Fruit fly (Drosophila melanogaster): ENCODE results near the gene CG12268.
A peak's percentile ranks its signal among the peaks of the same experiment; 100 is the strongest.

CG12268 gene

DNA sequence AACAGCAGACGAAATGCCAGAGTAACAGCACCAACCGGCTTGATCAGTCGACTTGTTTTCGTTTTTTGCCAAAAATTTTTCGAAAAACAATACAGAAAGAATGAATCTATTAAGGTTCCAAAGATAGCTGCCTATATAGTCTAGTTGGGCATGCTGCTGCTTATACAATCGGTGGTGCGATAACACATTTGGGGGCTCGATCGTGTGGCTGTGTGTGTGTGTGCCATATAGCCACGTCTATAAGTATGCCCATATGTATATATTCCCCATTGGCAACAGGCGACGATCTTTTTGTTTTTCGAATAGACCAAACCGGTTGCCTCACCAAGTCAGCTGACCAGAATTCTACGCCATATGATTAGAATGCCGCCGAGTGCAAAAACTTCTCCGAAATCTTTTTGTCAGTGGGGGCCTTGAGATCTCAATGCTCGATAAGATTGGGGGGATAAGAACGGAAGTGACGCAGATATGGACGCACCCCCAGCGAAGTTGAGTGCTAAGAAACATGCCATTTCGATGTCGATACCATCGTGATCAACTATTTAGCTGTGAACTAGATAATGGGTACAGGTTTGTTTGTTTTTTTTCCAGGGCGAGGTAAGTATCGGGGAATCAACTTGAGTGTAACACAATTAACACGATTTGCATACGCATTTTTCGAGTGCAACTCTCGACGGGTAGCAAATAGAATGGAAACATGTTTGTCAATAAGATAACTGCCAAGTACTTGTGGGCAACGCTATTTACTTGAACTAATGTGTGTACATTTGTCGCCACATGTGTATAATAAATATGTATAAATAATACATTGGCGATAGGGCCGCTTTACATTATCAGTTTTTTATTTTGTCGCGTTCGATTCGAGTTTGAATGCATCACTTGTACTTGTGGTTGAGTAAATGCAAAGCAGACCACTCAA is 8.0 kb downstream of the CG12268 start (continued):
- TF ChIP-seq Gsc (GFP tag; IDR thresholded peaks at IDR 0.05) = no peak
- TF ChIP-seq exex (tag; optimal IDR thresholded peaks at IDR 0.05) = peak; percentile 76
- TF ChIP-seq CG7839 (tag; optimal IDR thresholded peaks at IDR 0.05) = peak; percentile 58
- TF ChIP-seq pzg (GFP tag; optimal IDR thresholded peaks at IDR 0.05) = no peak
- peak; percentile 72 for TF ChIP-seq stc (GFP tag; IDR thresholded peaks at IDR 0.05)
- peak; percentile 29 for TF ChIP-seq mam (GFP tag; optimal IDR thresholded peaks at IDR 0.05)
- TF ChIP-seq CG1832 (GFP tag; optimal IDR thresholded peaks at IDR 0.05) = no peak
- TF ChIP-seq CG18599 (GFP tag; optimal IDR thresholded peaks at IDR 0.05) = peak; percentile 83
- peak; percentile 90 for TF ChIP-seq Sox100B (GFP tag; optimal IDR thresholded peaks at IDR 0.05)
- no peak for TF ChIP-seq slp2 (GFP tag; optimal IDR thresholded peaks at IDR 0.05)
- TF ChIP-seq mld (GFP tag; IDR thresholded peaks at IDR 0.05; ENCODE audit: partially characterized antibody) = no peak
- TF ChIP-seq Mrtf (GFP tag; IDR thresholded peaks at IDR 0.05) = peak; percentile 43; the same call in 1 of the 3 replicates
- peak; percentile 93 for TF ChIP-seq wek (GFP tag; optimal IDR thresholded peaks at IDR 0.05)
- peak; percentile 30 for TF ChIP-seq CG10565 (GFP tag; optimal IDR thresholded peaks at IDR 0.05)
- peak; percentile 62 for TF ChIP-seq CG1792 (GFP tag; optimal IDR thresholded peaks at IDR 0.05)
- TF ChIP-seq CG11085 (GFP tag; IDR thresholded peaks at IDR 0.05) = peak; percentile 48; the same call in 1 of the 2 replicates
- TF ChIP-seq CG34224 (GFP tag; IDR thresholded peaks at IDR 0.05; ENCODE audit: partially characterized antibody) = 0 out of 3 replicates have a peak, but pooled peaks have one; percentile 21
- TF ChIP-seq stwl (tag; optimal IDR thresholded peaks at IDR 0.05) = peak; percentile 13
- TF ChIP-seq hbn (GFP tag; IDR thresholded peaks at IDR 0.05; ENCODE audit: partially characterized antibody) = no peak
- peak; percentile 70; the same call in 1 of the 2 replicates for TF ChIP-seq bowl (GFP tag; IDR thresholded peaks at IDR 0.05)
- peak; percentile 61 for TF ChIP-seq scrt (GFP tag; optimal IDR thresholded peaks at IDR 0.05)
- peak; percentile 54 for TF ChIP-seq CG2120 (GFP tag; optimal IDR thresholded peaks at IDR 0.05)
- TF ChIP-seq CG18619 (GFP tag; optimal IDR thresholded peaks at IDR 0.05) = peak; percentile 88
- TF ChIP-seq CG15601 (tag; optimal IDR thresholded peaks at IDR 0.05) = peak; percentile 96
- peak; percentile 71 for TF ChIP-seq sqz (GFP tag; optimal IDR thresholded peaks at IDR 0.05)
- TF ChIP-seq hth (optimal IDR thresholded peaks at IDR 0.05) = no peak
- TF ChIP-seq Dip3 (GFP tag; optimal IDR thresholded peaks at IDR 0.05) = no peak
- peak; percentile 89; the same call in 2 of the 3 replicates for TF ChIP-seq so (GFP tag; IDR thresholded peaks at IDR 0.05)
- TF ChIP-seq CG8281 (tag; optimal IDR thresholded peaks at IDR 0.05) = peak; percentile 76
- TF ChIP-seq seq (GFP tag; IDR thresholded peaks at IDR 0.05) = peak; percentile 87
- peak; percentile 88 for TF ChIP-seq HHEX (GFP tag; optimal IDR thresholded peaks at IDR 0.05)
- TF ChIP-seq ken (GFP tag; IDR thresholded peaks at IDR 0.05) = peak; percentile 37; the same call in 1 of the 3 replicates
- peak; percentile 66 for TF ChIP-seq H15 (GFP tag; IDR thresholded peaks at IDR 0.05)
- 0 out of 2 replicates have a peak, but pooled peaks have one; percentile 18 for TF ChIP-seq CG16779 (GFP tag; IDR thresholded peaks at IDR 0.05)
- TF ChIP-seq Dbx (GFP tag; IDR thresholded peaks at IDR 0.05) = peak; percentile 81
- TF ChIP-seq Dp (GFP tag; optimal IDR thresholded peaks at IDR 0.05) = no peak
- peak; percentile 76 for TF ChIP-seq CG3838 (GFP tag; optimal IDR thresholded peaks at IDR 0.05)
- TF ChIP-seq Hr3 (GFP tag; optimal IDR thresholded peaks at IDR 0.05) = peak; percentile 28
- peak; percentile 63 for TF ChIP-seq CG12391 (tag; optimal IDR thresholded peaks at IDR 0.05)
- peak; percentile 78 for TF ChIP-seq CG8924 (tag; optimal IDR thresholded peaks at IDR 0.05)
- no peak for TF ChIP-seq bbx (GFP tag; IDR thresholded peaks at IDR 0.05; ENCODE audit: partially characterized antibody)
- peak; percentile 84 for TF ChIP-seq onecut (GFP tag; IDR thresholded peaks at IDR 0.05)
- TF ChIP-seq lola (GFP tag; optimal IDR thresholded peaks at IDR 0.05) = peak in 1 of 3 experiments; percentile 82
- TF ChIP-seq CG17612 (GFP tag; IDR thresholded peaks at IDR 0.05) = no peak
- peak; percentile 84 for TF ChIP-seq CG15011 (GFP tag; optimal IDR thresholded peaks at IDR 0.05)
- no peak for TF ChIP-seq Deaf1 (tag; optimal IDR thresholded peaks at IDR 0.05)
- peak; percentile 91 for TF ChIP-seq mirr (GFP tag; optimal IDR thresholded peaks at IDR 0.05)

Data from whole organism, embryonic.